Fruit fly (Drosophila melanogaster): ENCODE data around the gene CG42359.
A peak's percentile ranks its signal among the peaks of the same experiment; 100 is the strongest.

The CG42359 gene

dm6 chr3R:19156670-19157402 lies 5.3 kb downstream of the CG42359 start, which contains the start of gene nanos (continued):
- TF ChIP-seq Aef1 (GFP tag; IDR thresholded peaks at IDR 0.05) (peak; percentile 49; the same call in 1 of the 3 replicates), CG10321 (GFP tag; IDR thresholded peaks at IDR 0.05) (0 out of 2 replicates have a peak, but pooled peaks have one; percentile 29), CG4730 (GFP tag; IDR thresholded peaks at IDR 0.05) (no peak), crc (GFP tag; optimal IDR thresholded peaks at IDR 0.05) (no peak), br (optimal IDR thresholded peaks at IDR 0.05) (no peak), Tbp (GFP tag; optimal IDR thresholded peaks at IDR 0.05) (no peak), CG6791 (GFP tag; IDR thresholded peaks at IDR 0.05; ENCODE audit: partially characterized antibody) (peak; percentile 99), Sry-δ (GFP tag; optimal IDR thresholded peaks at IDR 0.05) (peak; percentile 95), run (tag; optimal IDR thresholded peaks at IDR 0.05) (no peak), CG34376 (GFP tag; optimal IDR thresholded peaks at IDR 0.05) (peak; percentile 50), CG9609 (GFP tag; optimal IDR thresholded peaks at IDR 0.05) (peak; percentile 81), CG30403 (GFP tag; optimal IDR thresholded peaks at IDR 0.05) (peak; percentile 57), CG12299 (tag; optimal IDR thresholded peaks at IDR 0.05) (no peak), CG10267 (tag; optimal IDR thresholded peaks at IDR 0.05) (peak; percentile 98), Dip2 (GFP tag; IDR thresholded peaks at IDR 0.05) (no peak), gcm (GFP tag; optimal IDR thresholded peaks at IDR 0.05) (no peak), CG8765 (GFP tag; IDR thresholded peaks at IDR 0.05) (peak; percentile 51; the same call in 1 of the 2 replicates), da (GFP tag; optimal IDR thresholded peaks at IDR 0.05) (no peak), repo (GFP tag; optimal IDR thresholded peaks at IDR 0.05) (peak; percentile 49), BtbVII (GFP tag; optimal IDR thresholded peaks at IDR 0.05) (no peak), Eip74EF (GFP tag; optimal IDR thresholded peaks at IDR 0.05) (no peak), Mes4 (GFP tag; optimal IDR thresholded peaks at IDR 0.05) (peak; percentile 52), Camta (GFP tag; optimal IDR thresholded peaks at IDR 0.05) (peak; percentile 28), CG4707 (GFP tag; optimal IDR thresholded peaks at IDR 0.05) (no peak), CG8089 (GFP tag; optimal IDR thresholded peaks at IDR 0.05) (no peak), wor (GFP tag; IDR thresholded peaks at IDR 0.05) (no peak), hth (optimal IDR thresholded peaks at IDR 0.05) (no peak), Doc2 (GFP tag; IDR thresholded peaks at IDR 0.05) (no peak), CG17328 (GFP tag; IDR thresholded peaks at IDR 0.05) (no peak), CG15601 (tag; optimal IDR thresholded peaks at IDR 0.05) (peak; percentile 29), Fer2 (tag; optimal IDR thresholded peaks at IDR 0.05) (no peak), CG13775 (GFP tag; optimal IDR thresholded peaks at IDR 0.05) (peak; percentile 53), Sin3A (optimal IDR thresholded peaks at IDR 0.05) (peak; percentile 76), CG9817 (tag; optimal IDR thresholded peaks at IDR 0.05) (peak; percentile 60), H2.0 (GFP tag; IDR thresholded peaks at IDR 0.05) (peak; percentile 59; the same call in 1 of the 2 replicates), sima (GFP tag; optimal IDR thresholded peaks at IDR 0.05) (no peak), CG15073 (GFP tag; optimal IDR thresholded peaks at IDR 0.05) (no peak), Rfx (GFP tag; IDR thresholded peaks at IDR 0.05) (peak; percentile 92), Fer1 (GFP tag; optimal IDR thresholded peaks at IDR 0.05) (peak; percentile 55), dmrt11E (tag; optimal IDR thresholded peaks at IDR 0.05) (no peak), Stat92E (GFP tag; optimal IDR thresholded peaks at IDR 0.05) (no peak), Bteb2 (GFP tag; optimal IDR thresholded peaks at IDR 0.05) (peak; percentile 51), CG10366 (GFP tag; IDR thresholded peaks at IDR 0.05) (peak; percentile 58), CG2116 (GFP tag; optimal IDR thresholded peaks at IDR 0.05) (peak; percentile 88), pfk (GFP tag; optimal IDR thresholded peaks at IDR 0.05) (peak; percentile 44), CG11504 (tag; optimal IDR thresholded peaks at IDR 0.05) (peak; percentile 54), CG6689 (GFP tag; IDR thresholded peaks at IDR 0.05) (0 out of 2 replicates have a peak, but pooled peaks have one; percentile 23), Mad (GFP tag; optimal IDR thresholded peaks at IDR 0.05) (peak; percentile 85), sqz (GFP tag; optimal IDR thresholded peaks at IDR 0.05) (no peak), ftz-f1 (GFP tag; optimal IDR thresholded peaks at IDR 0.05) (peak; percentile 62), ci (GFP tag; IDR thresholded peaks at IDR 0.05) (peak; percentile 81)
